Worm (Caenorhabditis elegans): ENCODE measurements around the gene srm-4.
"Not testable (repeated sequence)": the region's sequence is repeated elsewhere in the genome, so short reads cannot be mapped to it uniquely, and the experiment has no call there.

The srm-4 gene

ce11 chrV:14333116-14333515 lies at the start of gene srm-4:
srm-4 (plus strand) TSS chrV:14333416.
- no peak for TF ChIP-seq unc-62 (GFP tag; optimal IDR thresholded peaks at IDR 0.05)

ce11 chrV:14285803-14286202 lies 47.4 kb upstream of the srm-4 start, which contains the start of gene F40G12.11:
F40G12.11 (plus strand) TSS chrV:14286171.
- TF ChIP-seq unc-62 (GFP tag; optimal IDR thresholded peaks at IDR 0.05): no peak

ce11 chrV:14289363-14289762 lies 43.9 kb upstream of the srm-4 start, which contains the start of gene F14D7.1:
F14D7.1 (minus strand) TSS chrV:14289463.
- no peak for TF ChIP-seq unc-62 (GFP tag; optimal IDR thresholded peaks at IDR 0.05)

- no peak for TF ChIP-seq unc-62 (GFP tag; optimal IDR thresholded peaks at IDR 0.05)
These were observed 42.6 kb upstream of the srm-4 start, which contains the start of gene F14D7.18 for ce11 chrV:14290636-14291035. F14D7.18 (minus strand) TSS chrV:14290736.

DNA sequence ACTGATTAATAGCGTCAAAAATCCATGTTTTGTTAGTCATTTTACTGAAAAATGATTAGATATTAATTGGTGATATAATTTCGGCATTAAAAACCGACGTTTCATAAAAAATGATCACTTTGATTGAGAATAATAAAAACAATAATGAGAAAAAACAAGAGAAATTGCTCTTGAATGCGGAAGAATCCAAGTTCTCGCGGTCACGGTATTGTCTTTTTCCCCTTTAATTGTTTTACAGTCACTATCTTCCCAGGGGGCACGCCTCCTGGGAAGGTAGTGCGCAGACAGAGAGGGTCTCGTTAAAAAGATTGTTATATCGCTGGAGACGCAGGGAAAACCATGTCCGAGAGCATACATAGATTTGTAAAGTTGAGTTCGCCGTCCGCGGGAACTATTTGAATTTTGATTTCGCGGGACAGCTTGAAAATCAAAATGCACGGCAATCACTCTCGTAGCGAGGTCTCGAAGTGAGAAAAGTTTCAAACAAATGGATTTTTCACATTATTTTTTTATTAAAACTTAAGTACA lies 39.5 kb upstream of the srm-4 start, which contains the start of gene F14D7.2:
TSS of gene F14D7.2 (minus strand) at position 51 of the 528 bp plus-strand sequence.
- no peak for TF ChIP-seq unc-62 (GFP tag; optimal IDR thresholded peaks at IDR 0.05)

- TF ChIP-seq unc-62 (GFP tag; optimal IDR thresholded peaks at IDR 0.05): no peak
These were observed 38.8 kb upstream of the srm-4 start, which contains the start of gene F14D7.9 for ce11 chrV:14294396-14294795. F14D7.9 (plus strand) TSS chrV:14294696.

ce11 chrV:14296499-14296898 lies 36.7 kb upstream of the srm-4 start, which contains the start of gene F14D7.3:
F14D7.3 (plus strand) TSS chrV:14296799.
- TF ChIP-seq unc-62 (GFP tag; optimal IDR thresholded peaks at IDR 0.05): no peak

DNA sequence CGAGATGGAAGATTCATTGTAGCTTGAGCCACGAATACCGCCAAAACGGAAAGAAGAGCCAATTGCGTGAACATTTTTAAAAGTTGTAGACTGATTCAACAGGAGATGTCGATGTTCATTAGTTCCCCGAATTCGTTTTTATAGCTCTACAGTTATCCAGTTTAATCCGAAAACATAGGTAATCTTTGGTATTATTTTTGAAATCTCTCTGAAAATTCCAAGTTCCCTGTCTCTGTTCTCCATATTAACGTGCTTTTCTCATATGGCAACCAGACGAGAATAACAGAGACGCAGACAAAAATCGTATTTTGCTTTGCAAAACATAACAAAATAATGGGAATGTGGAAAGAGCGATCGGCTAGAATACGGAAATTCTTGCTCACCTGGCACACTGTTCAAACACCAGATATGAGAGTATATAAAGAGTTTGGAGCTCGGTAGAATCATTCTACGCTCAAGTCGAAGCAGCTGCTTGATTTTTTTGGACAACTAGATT lies 33.6 kb upstream of the srm-4 start, which contains the start of the genes spig-3 and F14D7.12:
TSS of gene spig-3 (minus strand) at position 101 of the 496 bp plus-strand sequence.
TSS of gene F14D7.12 (plus strand) at position 446 of the 496 bp plus-strand sequence.
- TF ChIP-seq unc-62 (GFP tag; optimal IDR thresholded peaks at IDR 0.05): no peak

- no peak for TF ChIP-seq unc-62 (GFP tag; optimal IDR thresholded peaks at IDR 0.05)
These were observed 32.1 kb upstream of the srm-4 start, which contains the start of gene F14D7.6 for ce11 chrV:14301076-14301475. F14D7.6 (plus strand) TSS chrV:14301413.

- TF ChIP-seq unc-62 (GFP tag; optimal IDR thresholded peaks at IDR 0.05): not testable (repeated sequence)
These were observed 26.4 kb upstream of the srm-4 start, which contains the start of gene spig-4 for ce11 chrV:14306771-14307170. spig-4 (minus strand) TSS chrV:14306871.

DNA sequence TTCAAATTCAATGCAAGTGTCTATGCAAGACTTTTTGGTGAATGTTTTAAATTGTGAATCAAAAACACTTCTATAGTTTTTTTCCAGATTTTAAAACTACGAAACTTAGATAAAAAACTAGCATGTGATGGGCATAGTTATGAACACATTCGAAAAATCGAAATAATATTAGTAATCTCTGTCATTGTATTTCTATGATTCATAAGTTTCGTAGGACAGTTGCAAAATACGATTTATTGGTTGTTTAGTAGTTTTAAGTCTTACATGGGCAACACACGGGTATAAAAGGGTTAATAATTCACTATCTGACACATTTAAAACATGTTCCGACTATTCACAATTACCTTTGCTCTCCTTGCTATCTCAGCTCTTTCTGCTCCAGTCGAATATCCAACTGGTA lies 25.1 kb upstream of the srm-4 start, which contains the start of gene spig-5:
TSS of gene spig-5 (plus strand) at position 301 of the 400 bp plus-strand sequence.
- not testable (repeated sequence) for TF ChIP-seq unc-62 (GFP tag; optimal IDR thresholded peaks at IDR 0.05)

DNA sequence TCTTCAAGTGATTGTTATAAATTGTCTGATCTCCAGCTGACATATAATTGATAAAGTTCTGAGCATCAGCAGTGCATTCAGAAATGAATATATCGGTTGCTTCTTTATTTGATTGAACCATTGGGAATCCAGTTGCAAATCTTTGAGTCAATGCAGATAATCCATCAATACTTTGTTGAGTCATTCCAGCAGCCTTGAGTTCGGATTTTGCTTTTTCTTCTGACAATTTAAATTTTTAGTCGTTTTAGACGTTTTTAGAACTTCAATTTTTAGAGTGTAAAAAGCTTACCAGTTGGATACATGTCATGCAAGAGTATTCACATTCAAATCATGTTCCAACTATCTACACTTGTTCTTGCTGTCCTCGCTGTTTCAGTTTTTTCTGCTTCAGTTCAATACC lies 23.6 kb upstream of the srm-4 start, which contains the start of gene F14D7.14:
TSS of gene F14D7.14 (plus strand) at position 301 of the 400 bp plus-strand sequence.
- not testable (repeated sequence) for TF ChIP-seq unc-62 (GFP tag; optimal IDR thresholded peaks at IDR 0.05)

- no peak for TF ChIP-seq unc-62 (GFP tag; optimal IDR thresholded peaks at IDR 0.05)
These were observed 22.1 kb upstream of the srm-4 start, which contains the start of gene ddn-3 for ce11 chrV:14311115-14311514. ddn-3 (minus strand) TSS chrV:14311215.

ce11 chrV:14312695-14313094 lies 20.5 kb upstream of the srm-4 start, which contains the start of gene F14D7.8:
F14D7.8 (minus strand) TSS chrV:14312795.
- TF ChIP-seq unc-62 (GFP tag; optimal IDR thresholded peaks at IDR 0.05): no peak

- TF ChIP-seq unc-62 (GFP tag; optimal IDR thresholded peaks at IDR 0.05): no peak
These were observed 19.0 kb upstream of the srm-4 start, which contains the start of gene F47B8.1 for ce11 chrV:14314236-14314635. F47B8.1 (minus strand) TSS chrV:14314336.

- TF ChIP-seq unc-62 (GFP tag; optimal IDR thresholded peaks at IDR 0.05): no peak
These were observed 16.7 kb upstream of the srm-4 start, which contains the start of gene F47B8.2 for ce11 chrV:14316525-14316924. F47B8.2 (minus strand) TSS chrV:14316625.

Data from whole organism, dauer.